Fruit fly (Drosophila melanogaster): Measurements from ENCODE around the gene Efa6.

Gene Efa6

DNA sequence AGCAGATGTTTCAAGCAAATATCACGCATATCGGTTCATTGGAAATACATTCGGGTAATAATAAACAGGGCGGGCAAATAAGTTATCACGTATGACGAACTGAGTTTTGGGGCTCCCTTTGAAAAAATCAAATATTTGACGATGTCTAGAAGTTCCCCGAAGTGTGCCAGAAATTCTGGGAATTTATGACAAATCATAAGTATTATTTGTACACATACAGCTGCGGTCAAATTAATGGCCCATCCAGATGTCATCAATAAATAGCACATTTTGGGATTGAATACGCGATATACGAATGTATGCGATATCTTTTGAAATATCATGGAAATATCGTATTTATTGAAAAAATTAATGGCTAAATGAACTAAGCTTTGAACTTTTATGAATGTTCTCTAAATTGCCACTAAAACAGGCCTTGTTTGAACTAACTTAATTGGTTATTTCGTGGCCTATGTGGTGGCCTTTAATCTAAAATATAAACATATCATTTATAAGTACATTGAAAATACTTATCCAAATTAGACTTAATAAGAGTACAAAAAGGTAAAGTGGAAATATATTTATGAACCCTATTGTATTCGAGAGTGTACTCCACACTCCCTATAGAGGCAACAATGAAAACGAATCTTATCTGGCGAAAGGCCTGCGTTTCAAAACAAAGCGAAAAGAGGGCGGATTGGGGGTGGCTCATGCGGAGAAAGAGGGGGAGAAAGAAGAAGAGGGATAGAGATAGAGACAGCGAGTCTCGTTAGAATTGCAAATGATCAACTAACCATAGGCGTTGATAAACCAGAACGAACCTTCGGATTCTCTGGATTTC is 38.2 kb downstream of the Efa6 start (continued):
- no peak for TF ChIP-seq slbo (GFP tag; IDR thresholded peaks at IDR 0.05)
- peak; percentile 12 for TF ChIP-seq CG1233 (GFP tag; optimal IDR thresholded peaks at IDR 0.05)
- TF ChIP-seq CG5245 (GFP tag; optimal IDR thresholded peaks at IDR 0.05) = no peak

DNA sequence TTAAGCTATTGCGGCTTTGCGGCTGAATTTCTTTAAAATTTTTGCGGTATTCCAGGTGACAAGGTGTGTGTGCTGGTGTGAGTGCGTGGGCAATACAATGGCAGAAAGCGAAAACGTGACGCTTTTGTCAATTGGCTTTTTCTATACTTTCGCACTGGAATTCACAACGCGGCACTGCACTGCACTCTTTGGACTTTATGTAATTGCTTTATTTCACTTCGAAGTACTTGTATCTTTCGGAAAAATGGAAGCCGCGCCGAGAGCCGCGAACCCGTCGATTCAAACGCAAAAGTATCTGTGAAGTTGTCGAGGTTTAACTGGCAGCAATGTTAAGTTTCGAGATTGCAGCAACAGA is 38.8 kb downstream of the Efa6 start:
- TF ChIP-seq Jarid2 (GFP tag; optimal IDR thresholded peaks at IDR 0.05) (peak; percentile 8), sens (GFP tag) (peak; percentile 72), CG8290 (GFP tag; optimal IDR thresholded peaks at IDR 0.05) (no peak), CG8290 (tag; optimal IDR thresholded peaks at IDR 0.05) (peak in 1 of 2 experiments; percentile 9), Sry-β (GFP tag; optimal IDR thresholded peaks at IDR 0.05) (no peak), CG17328 (GFP tag; IDR thresholded peaks at IDR 0.05) (0 out of 2 replicates have a peak, but pooled peaks have one; percentile 10), Pdp1 (GFP tag; optimal IDR thresholded peaks at IDR 0.05) (peak in 1 of 2 experiments; percentile 64), CG14667 (GFP tag; IDR thresholded peaks at IDR 0.05) (no peak), chm (GFP tag; IDR thresholded peaks at IDR 0.05) (peak; percentile 61), Atf3 (GFP tag; optimal IDR thresholded peaks at IDR 0.05) (no peak), ci (GFP tag; IDR thresholded peaks at IDR 0.05) (peak; percentile 44; the same call in 2 of the 3 replicates), CG10267 (tag; optimal IDR thresholded peaks at IDR 0.05) (no peak), CG3407 (GFP tag; optimal IDR thresholded peaks at IDR 0.05) (no peak), HmgD (GFP tag; optimal IDR thresholded peaks at IDR 0.05) (no peak), trem (tag; optimal IDR thresholded peaks at IDR 0.05) (no peak), MTF-1 (GFP tag; optimal IDR thresholded peaks at IDR 0.05; ENCODE audit: borderline replicate concordance) (no peak), ara (GFP tag; IDR thresholded peaks at IDR 0.05) (no peak), CG6854 (GFP tag; optimal IDR thresholded peaks at IDR 0.05) (no peak)

DNA sequence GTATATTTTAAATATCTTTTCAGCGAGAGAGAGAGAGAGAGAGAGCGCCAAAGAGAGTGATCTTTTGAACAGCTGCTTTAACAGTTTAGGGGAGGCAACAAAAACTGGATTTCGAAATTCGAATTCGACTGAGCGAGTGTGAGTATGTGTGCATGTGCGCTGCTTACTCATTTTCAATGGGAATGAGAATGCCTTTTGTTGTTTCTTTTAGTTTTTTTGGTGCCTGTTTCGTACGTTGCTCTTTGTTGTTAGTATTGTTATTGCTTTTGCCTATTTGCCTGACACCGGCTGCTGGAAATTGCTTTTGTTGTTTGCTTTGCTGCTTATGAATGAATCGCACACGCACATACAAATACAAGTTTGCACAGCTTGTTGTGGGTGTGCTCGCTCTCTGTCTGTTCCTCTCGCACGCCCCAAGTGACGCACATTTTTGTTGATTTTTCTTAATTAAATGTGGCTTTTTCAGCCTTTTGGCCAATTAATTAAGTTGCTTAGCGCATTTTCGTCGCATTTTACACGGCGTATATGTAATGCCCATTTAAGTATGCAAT is 39.4 kb downstream of the Efa6 start:
- no peak for TF ChIP-seq CG30431 (GFP tag; optimal IDR thresholded peaks at IDR 0.05)
- TF ChIP-seq CG31224 (GFP tag; IDR thresholded peaks at IDR 0.05) = no peak
- no peak for TF ChIP-seq Doc2 (GFP tag; IDR thresholded peaks at IDR 0.05)
- peak; percentile 52 for TF ChIP-seq CG12104 (GFP tag; optimal IDR thresholded peaks at IDR 0.05)
- peak; percentile 60 for TF ChIP-seq CG3407 (GFP tag; optimal IDR thresholded peaks at IDR 0.05)
- no peak for TF ChIP-seq HmgD (GFP tag; optimal IDR thresholded peaks at IDR 0.05)
- TF ChIP-seq CG7745 (tag; optimal IDR thresholded peaks at IDR 0.05) = peak; percentile 86
- TF ChIP-seq PHDP (tag; optimal IDR thresholded peaks at IDR 0.05) = peak; percentile 57
- peak in 1 of 2 experiments; percentile 33 for TF ChIP-seq Eip74EF (GFP tag; optimal IDR thresholded peaks at IDR 0.05)
- TF ChIP-seq D (optimal IDR thresholded peaks at IDR 0.05) = peak; percentile 49
- TF ChIP-seq D (GFP tag; optimal IDR thresholded peaks at IDR 0.05) = peak; percentile 65
- peak; percentile 7 for TF ChIP-seq CG33213 (GFP tag; optimal IDR thresholded peaks at IDR 0.05)
- 0 out of 3 replicates have a peak, but pooled peaks have one; percentile 21 for TF ChIP-seq Dbx (GFP tag; IDR thresholded peaks at IDR 0.05)
- TF ChIP-seq CG6854 (GFP tag; optimal IDR thresholded peaks at IDR 0.05) = peak; percentile 36
- peak; percentile 80 for TF ChIP-seq CG12769 (tag; optimal IDR thresholded peaks at IDR 0.05)
- peak; percentile 23 for TF ChIP-seq shn (GFP tag; optimal IDR thresholded peaks at IDR 0.05)
- no peak for TF ChIP-seq pita (GFP tag; optimal IDR thresholded peaks at IDR 0.05)
- peak; percentile 37 for TF ChIP-seq CG17359 (tag; optimal IDR thresholded peaks at IDR 0.05)
- no peak for TF ChIP-seq sna (GFP tag; IDR thresholded peaks at IDR 0.05; ENCODE audit: partially characterized antibody)
- peak; percentile 67 for TF ChIP-seq cwo (GFP tag; optimal IDR thresholded peaks at IDR 0.05)
- peak; percentile 96 to 100 for TF ChIP-seq Trl (optimal IDR thresholded peaks at IDR 0.05)
- TF ChIP-seq Trl (GFP tag; optimal IDR thresholded peaks at IDR 0.05) = peak; percentile 51
- TF ChIP-seq CG8924 (tag; optimal IDR thresholded peaks at IDR 0.05) = peak; percentile 61
- TF ChIP-seq Dfd (GFP tag; optimal IDR thresholded peaks at IDR 0.05) = no peak
- TF ChIP-seq CG2889 (GFP tag; IDR thresholded peaks at IDR 0.05) = no peak
- TF ChIP-seq CG6765 (GFP tag; optimal IDR thresholded peaks at IDR 0.05) = peak; percentile 83
- no peak for TF ChIP-seq CG3726 (GFP tag; IDR thresholded peaks at IDR 0.05)
- no peak for TF ChIP-seq CG4730 (GFP tag; IDR thresholded peaks at IDR 0.05)
- TF ChIP-seq sqz (GFP tag; optimal IDR thresholded peaks at IDR 0.05) = peak; percentile 88
